Fruit fly (Drosophila melanogaster) whole organism, pupa: ENCODE results near the gene Tom70.

Source experiments
- CG10348 ChIP-seq: fragments of 200-800 bp; sonication (Bioruptor generic); IDR thresholded peaks from 2 replicates; pipeline ENCODE4 v1.3.6; 2022; ENCODE audit warnings: missing biosample characterization, missing genetic modification characterization
- CG12605 ChIP-seq: fragments of 200-800 bp; sonication (Bioruptor generic); IDR thresholded peaks from 2 replicates; pipeline ENCODE4 v1.3.6; 2022; ENCODE audit warnings: missing biosample characterization, missing genetic modification characterization
- CG13204 ChIP-seq: fragments of 200-800 bp; sonication (Bioruptor generic); optimal IDR thresholded peaks from 2 replicates; lab custom pipeline; 2018; ENCODE audit warnings: missing biosample characterization, mild to moderate bottlenecking, missing genetic modification characterization, moderate library complexity
- CG14655 ChIP-seq: fragments of 200-800 bp; sonication (Bioruptor generic); optimal IDR thresholded peaks from 3 replicates; lab custom pipeline; 2017; ENCODE audit warnings: mild to moderate bottlenecking, missing biosample characterization, missing genetic modification reagents, missing genetic modification characterization
- CG15710 ChIP-seq: fragments of 200-800 bp; sonication (Bioruptor generic); optimal IDR thresholded peaks from 2 replicates; lab custom pipeline; 2018; ENCODE audit warnings: missing biosample characterization, mild to moderate bottlenecking, missing genetic modification characterization, moderate library complexity
- CG17806 ChIP-seq: fragments of 200-800 bp; sonication (Bioruptor generic); optimal IDR thresholded peaks from 2 replicates; lab custom pipeline; 2018; ENCODE audit warnings: missing biosample characterization, mild to moderate bottlenecking, missing genetic modification characterization, moderate library complexity
- CG32121 ChIP-seq: fragments of 200-800 bp; sonication (Bioruptor generic); IDR thresholded peaks from 2 replicates; pipeline ENCODE4 v1.3.6; 2022; ENCODE audit warnings: missing biosample characterization, missing genetic modification characterization
- CG34367 ChIP-seq: fragments of 200-800 bp; sonication (Bioruptor generic); optimal IDR thresholded peaks from 2 replicates; lab custom pipeline; 2018; ENCODE audit warnings: missing biosample characterization, mild to moderate bottlenecking, missing genetic modification characterization
- CG4496 ChIP-seq: fragments of 200-800 bp; sonication (Bioruptor generic); IDR thresholded peaks from 3 replicates; pipeline ENCODE4 v1.3.6; 2022; ENCODE audit warnings: missing biosample characterization, missing genetic modification characterization
- CG8159 ChIP-seq: fragments of 200-800 bp; sonication (Bioruptor generic); optimal IDR thresholded peaks from 3 replicates; lab custom pipeline; 2018; ENCODE audit warnings: missing biosample characterization, mild to moderate bottlenecking, missing genetic modification characterization, moderate library complexity
- CG8301 ChIP-seq: fragments of 200-800 bp; sonication (Bioruptor generic); optimal IDR thresholded peaks from 2 replicates; lab custom pipeline; 2018; ENCODE audit warnings: missing biosample characterization, mild to moderate bottlenecking, missing genetic modification characterization
- CG9948 ChIP-seq: fragments of 200-800 bp; sonication (Bioruptor generic); optimal IDR thresholded peaks from 2 replicates; lab custom pipeline; 2018; ENCODE audit warnings: missing biosample characterization, mild to moderate bottlenecking, missing genetic modification characterization, moderate library complexity
- D1 ChIP-seq: fragments of 200-800 bp; sonication (Bioruptor generic); optimal IDR thresholded peaks from 2 replicates; lab custom pipeline; 2018; ENCODE audit warnings: missing biosample characterization, mild to moderate bottlenecking, missing genetic modification characterization, moderate library complexity
- EcR ChIP-seq: fragments of 200-800 bp; sonication (Bioruptor generic); optimal IDR thresholded peaks from 3 replicates; lab custom pipeline; 2019; ENCODE audit warnings: missing biosample characterization, missing genetic modification characterization, mild to moderate bottlenecking, moderate library complexity, missing genetic modification reagents
- Ets98B ChIP-seq: fragments of 200-800 bp; sonication (Bioruptor generic); IDR thresholded peaks from 2 replicates; pipeline ENCODE4 v1.3.6; 2022; ENCODE audit warnings: missing biosample characterization, missing genetic modification characterization
- Pif1A ChIP-seq: fragments of 200-800 bp; sonication (Bioruptor generic); optimal IDR thresholded peaks from 3 replicates; lab custom pipeline; 2016; ENCODE audit warnings: missing biosample characterization, missing genetic modification characterization
- Pif1B ChIP-seq: fragments of 200-800 bp; sonication (Bioruptor generic); optimal IDR thresholded peaks from 3 replicates; lab custom pipeline; 2016; ENCODE audit warnings: missing biosample characterization, missing genetic modification characterization
- Snoo ChIP-seq: fragments of 200-800 bp; sonication (Bioruptor generic); optimal IDR thresholded peaks from 3 replicates; lab custom pipeline; 2017; ENCODE audit warnings: missing biosample characterization, mild to moderate bottlenecking, missing genetic modification characterization, inconsistent platforms
- fd96Ca ChIP-seq: fragments of 200-800 bp; sonication (Bioruptor generic); IDR thresholded peaks from 3 replicates; pipeline ENCODE4 v1.3.6; 2022; ENCODE audit warnings: missing biosample characterization, missing genetic modification characterization
- gl ChIP-seq: fragments of 200-800 bp; sonication (Bioruptor generic); optimal IDR thresholded peaks from 2 replicates; lab custom pipeline; 2018; ENCODE audit warnings: missing biosample characterization, mild to moderate bottlenecking, missing genetic modification characterization
- rn ChIP-seq: fragments of 200-800 bp; sonication (Bioruptor generic); IDR thresholded peaks from 2 replicates; pipeline ENCODE4 v1.3.6; 2022; ENCODE audit warnings: missing biosample characterization, missing genetic modification characterization

Tom70 gene

DNA sequence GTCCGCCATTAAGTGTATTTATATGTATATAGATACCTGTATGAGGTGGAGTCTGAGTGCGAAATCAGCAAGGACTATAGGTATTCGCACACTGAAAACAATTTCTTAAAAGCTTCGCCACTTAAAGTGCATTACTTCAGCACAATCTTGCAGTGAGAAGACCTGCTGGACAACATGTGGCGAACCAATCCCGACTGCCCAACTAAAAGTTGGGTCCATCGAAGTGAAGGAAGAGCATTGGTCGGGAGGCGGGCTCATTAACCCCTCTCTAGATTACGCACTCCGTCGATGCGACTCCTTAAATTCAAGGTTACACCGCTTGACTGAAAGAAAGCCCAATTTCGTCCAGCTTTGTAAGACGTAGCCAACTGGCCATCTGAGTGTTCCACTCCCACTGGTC, 25.1 kb downstream of the Tom70 start:
- TF ChIP-seq CG32121 (no peak), CG10348 (GFP tag; lab: Robert Waterston, UW) (no peak), CG13204 (GFP tag; lab: Kevin White, UChicago) (no peak), CG15710 (peak; percentile 37), CG9948 (tag; lab: Kevin White, UChicago) (peak; percentile 31), CG17806 (tag; lab: Kevin White, UChicago) (peak; percentile 34), Pif1B (GFP tag; lab: Kevin White, UChicago) (peak; percentile 0), Snoo (no peak), CG34367 (peak; percentile 10), Ets98B (no peak), CG8159 (tag; lab: Kevin White, UChicago) (peak; percentile 57), rn (GFP tag; lab: Robert Waterston, UW) (no peak), fd96Ca (GFP tag; lab: Robert Waterston, UW) (no peak), CG14655 (no peak)

DNA sequence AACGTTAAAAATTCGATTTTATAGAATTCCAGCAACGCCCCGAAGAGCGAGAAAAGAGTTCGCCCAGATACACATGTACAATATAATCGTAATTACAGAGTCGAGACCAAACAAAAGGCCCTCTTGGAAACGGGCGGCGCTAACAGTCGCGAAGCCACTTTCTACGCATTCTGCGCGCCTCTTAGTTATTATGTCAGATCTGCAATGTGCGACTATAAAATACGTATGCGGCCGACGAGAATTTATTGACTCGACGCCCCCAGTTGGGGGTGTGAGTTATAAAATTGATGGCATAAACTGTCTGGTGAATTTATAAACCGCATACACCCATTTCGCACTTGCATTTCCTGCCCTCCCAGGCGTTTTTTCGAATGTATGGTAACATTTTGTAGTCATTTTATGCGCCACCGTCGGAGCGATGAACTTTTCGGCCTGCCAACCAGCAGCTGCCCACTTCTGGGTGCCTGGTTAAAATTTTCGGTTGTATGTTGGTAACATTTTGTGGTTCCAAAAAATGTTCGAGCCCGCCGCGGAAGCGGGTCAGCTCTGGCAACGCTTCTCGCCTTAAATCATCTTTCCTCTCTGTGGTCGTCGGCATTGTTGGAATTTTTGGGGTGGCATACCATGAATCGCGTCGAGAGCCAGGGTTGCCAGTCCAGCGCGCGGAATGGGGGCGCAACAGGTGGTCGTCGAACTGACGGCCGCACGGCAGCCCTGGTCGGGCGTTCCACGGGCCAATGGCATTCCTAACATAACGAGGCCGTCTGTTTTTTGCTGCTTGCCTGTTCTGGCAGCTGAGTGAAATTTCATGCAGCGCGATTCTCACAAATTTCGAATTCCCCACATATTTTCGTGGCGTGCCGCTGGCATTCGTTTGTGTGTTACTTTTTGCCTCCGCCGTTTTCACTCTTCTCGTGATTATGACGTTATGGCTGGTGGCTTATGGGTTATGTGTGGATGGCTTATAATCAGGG, 26.3 kb downstream of the Tom70 start:
- TF ChIP-seq fd96Ca (GFP tag; lab: Robert Waterston, UW) (no peak), CG34367 (peak; percentile 13), Pif1A (GFP tag; lab: Kevin White, UChicago) (no peak), CG9948 (tag; lab: Kevin White, UChicago) (peak; percentile 35), EcR (peak; percentile 100), gl (tag; lab: Kevin White, UChicago) (peak; percentile 48), Snoo (peak; percentile 66), Pif1B (GFP tag; lab: Kevin White, UChicago) (peak; percentile 73), D1 (tag; lab: Kevin White, UChicago) (no peak), CG14655 (peak; percentile 67), CG4496 (GFP tag; lab: Robert Waterston, UW) (no peak), rn (GFP tag; lab: Robert Waterston, UW) (no peak), Ets98B (no peak), CG15710 (peak; percentile 54), CG10348 (GFP tag; lab: Robert Waterston, UW) (no peak), CG8301 (tag; lab: Kevin White, UChicago) (peak; percentile 58), CG13204 (GFP tag; lab: Kevin White, UChicago) (peak; percentile 96), CG8159 (tag; lab: Kevin White, UChicago) (peak; percentile 64), CG32121 (no peak), CG12605 (GFP tag; lab: Robert Waterston, UW) (no peak), CG17806 (tag; lab: Kevin White, UChicago) (peak; percentile 51)

DNA sequence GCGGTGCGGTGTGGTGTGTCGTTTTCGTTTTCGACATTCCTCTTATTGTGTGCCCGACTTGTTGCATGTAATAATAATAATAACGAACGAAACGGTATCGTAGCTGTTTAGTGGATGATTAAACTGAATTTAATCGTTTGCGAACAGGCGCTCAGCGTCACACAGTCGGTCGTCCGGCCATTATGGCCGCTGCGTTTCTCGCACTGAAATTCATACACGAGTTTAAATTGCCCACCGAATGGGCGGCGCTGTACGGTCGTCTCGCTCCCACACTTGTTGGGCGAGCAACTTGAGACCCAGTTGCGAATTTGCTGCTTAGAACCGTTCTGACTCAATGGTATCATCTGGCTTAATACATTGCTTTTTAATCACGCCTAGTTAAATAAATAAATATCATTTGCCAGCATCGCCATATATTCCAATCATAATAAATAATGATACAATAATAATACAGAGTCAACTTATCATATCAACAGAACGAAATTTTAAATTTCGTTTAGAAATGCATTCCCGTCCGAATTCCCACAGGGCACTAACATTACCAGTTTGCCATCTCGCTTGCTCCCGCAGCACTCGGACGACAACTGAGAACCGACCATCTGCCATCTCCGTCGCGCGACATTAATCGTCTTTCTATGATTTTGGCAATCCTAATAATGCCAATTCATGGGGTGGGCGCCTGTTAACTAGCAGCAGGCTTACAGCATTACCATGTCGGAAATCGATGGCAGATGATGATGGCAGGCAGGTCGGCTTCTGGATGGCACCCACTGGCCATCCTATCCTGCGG, 27.2 kb downstream of the Tom70 start:
- peak; percentile 92 for TF ChIP-seq CG9948 (tag; lab: Kevin White, UChicago)
- no peak for TF ChIP-seq D1 (tag; lab: Kevin White, UChicago)
- TF ChIP-seq Ets98B: no peak
- peak; percentile 81 for TF ChIP-seq Pif1B (GFP tag; lab: Kevin White, UChicago)
- peak; percentile 71 for TF ChIP-seq CG13204 (GFP tag; lab: Kevin White, UChicago)
- TF ChIP-seq CG8301 (tag; lab: Kevin White, UChicago): peak; percentile 93
- peak; percentile 90 for TF ChIP-seq Pif1A (GFP tag; lab: Kevin White, UChicago)
- TF ChIP-seq fd96Ca (GFP tag; lab: Robert Waterston, UW): no peak
- TF ChIP-seq CG15710: peak; percentile 93
- peak; percentile 90 for TF ChIP-seq CG17806 (tag; lab: Kevin White, UChicago)
- TF ChIP-seq CG4496 (GFP tag; lab: Robert Waterston, UW): no peak
- no peak for TF ChIP-seq CG12605 (GFP tag; lab: Robert Waterston, UW)
- peak; percentile 82 for TF ChIP-seq gl (tag; lab: Kevin White, UChicago)
- TF ChIP-seq CG34367: peak; percentile 90
- no peak for TF ChIP-seq rn (GFP tag; lab: Robert Waterston, UW)
- no peak for TF ChIP-seq EcR
- TF ChIP-seq CG10348 (GFP tag; lab: Robert Waterston, UW): no peak
- TF ChIP-seq CG8159 (tag; lab: Kevin White, UChicago): peak; percentile 96
- TF ChIP-seq CG14655: peak; percentile 92
- TF ChIP-seq CG32121: no peak
- peak; percentile 93 for TF ChIP-seq Snoo
- TF ChIP-seq, all 21 proteins: peak for 12

DNA sequence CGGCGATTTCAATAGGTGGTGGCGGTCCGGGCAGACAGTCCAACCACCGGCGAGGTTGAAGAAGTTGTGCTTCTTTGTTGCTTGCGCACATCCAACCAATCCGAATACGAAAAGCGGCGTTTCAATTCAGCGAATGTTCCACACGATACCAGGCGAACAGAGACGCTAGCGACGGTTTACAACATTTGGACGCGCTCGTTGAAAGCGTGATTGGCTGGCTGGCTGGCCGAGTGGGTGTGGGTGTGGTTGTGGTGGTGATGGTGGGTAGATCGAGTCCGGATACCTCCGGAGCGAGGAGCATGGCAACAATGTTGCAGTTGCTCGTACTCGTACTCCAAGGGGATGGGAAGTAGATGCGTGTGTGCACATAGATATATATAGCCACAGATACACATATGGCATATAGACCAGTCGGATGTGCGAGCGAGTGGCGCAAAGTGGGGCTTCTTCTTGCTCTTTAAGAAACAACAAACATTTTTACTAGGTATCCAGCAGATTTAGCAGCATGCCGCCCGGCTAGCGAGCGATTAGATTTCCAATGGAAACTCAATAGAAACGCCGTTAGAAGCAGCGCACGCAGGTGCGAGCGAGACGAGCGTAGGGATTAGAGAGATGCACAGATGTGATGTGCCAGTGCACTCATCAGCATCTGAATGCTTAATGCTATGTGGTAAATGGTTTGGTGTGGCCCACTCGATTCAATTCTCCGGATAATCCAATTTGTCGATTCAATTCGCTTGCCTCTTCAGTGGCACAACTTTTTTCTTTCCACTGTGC, 28.0 kb downstream of the Tom70 start:
- no peak for TF ChIP-seq CG15710
- TF ChIP-seq CG14655: peak; percentile 19
- no peak for TF ChIP-seq CG4496 (GFP tag; lab: Robert Waterston, UW)
- TF ChIP-seq D1 (tag; lab: Kevin White, UChicago): no peak
- TF ChIP-seq rn (GFP tag; lab: Robert Waterston, UW): no peak
- peak; percentile 3 for TF ChIP-seq gl (tag; lab: Kevin White, UChicago)
- no peak for TF ChIP-seq CG8159 (tag; lab: Kevin White, UChicago)
- TF ChIP-seq Pif1B (GFP tag; lab: Kevin White, UChicago): peak; percentile 18
- TF ChIP-seq fd96Ca (GFP tag; lab: Robert Waterston, UW): no peak
- no peak for TF ChIP-seq CG34367
- no peak for TF ChIP-seq CG12605 (GFP tag; lab: Robert Waterston, UW)
- peak; percentile 91 for TF ChIP-seq CG13204 (GFP tag; lab: Kevin White, UChicago)
- TF ChIP-seq Ets98B: no peak
- TF ChIP-seq EcR: peak; percentile 93
- TF ChIP-seq CG10348 (GFP tag; lab: Robert Waterston, UW): no peak
- no peak for TF ChIP-seq CG32121
- no peak for TF ChIP-seq CG17806 (tag; lab: Kevin White, UChicago)
- TF ChIP-seq CG9948 (tag; lab: Kevin White, UChicago): no peak
- no peak for TF ChIP-seq CG8301 (tag; lab: Kevin White, UChicago)
- no peak for TF ChIP-seq Pif1A (GFP tag; lab: Kevin White, UChicago)
- TF ChIP-seq Snoo: peak; percentile 30
